Worm (Caenorhabditis elegans) whole organism, young adult: ENCODE data around the gene B0244.7.

Experiments
- B0019.2 ChIP-seq: fragments of 200-800 bp; sonication (Bioruptor generic); conservative IDR thresholded peaks from 2 replicates; pipeline ENCODE4 v1.3.6; 2022; ENCODE audit warnings: missing genetic modification reagents, missing genetic modification characterization, missing compliant biosample characterization
- B0336.3 ChIP-seq: fragments of 200-800 bp; sonication (Bioruptor generic); IDR thresholded peaks from 2 replicates; pipeline ENCODE4 v1.3.6; 2022; ENCODE audit warnings: missing genetic modification characterization, missing compliant biosample characterization
- F10E7.11 ChIP-seq: sonication (generic microtip); optimal IDR thresholded peaks from 2 replicates; lab custom pipeline; 2017; ENCODE audit warnings: mild to moderate bottlenecking, missing genetic modification characterization, moderate library complexity, missing compliant biosample characterization
- F23B12.7 ChIP-seq: sonication (generic microtip); optimal IDR thresholded peaks from 2 replicates; lab custom pipeline; 2017; ENCODE audit warnings: missing genetic modification characterization, mild to moderate bottlenecking, missing compliant biosample characterization, antibody characterized with exemption, moderate library complexity; ENCODE audit not compliant: insufficient read depth
- F33H1.4 ChIP-seq: fragments of 200-800 bp; sonication (Bioruptor generic); IDR thresholded peaks from 2 replicates; pipeline ENCODE4 v1.3.6; 2022; ENCODE audit warnings: missing genetic modification reagents, missing genetic modification characterization, missing compliant biosample characterization
- F49E8.2 ChIP-seq: sonication (generic microtip); optimal IDR thresholded peaks from 3 replicates; lab custom pipeline; 2017; ENCODE audit warnings: missing genetic modification characterization, mild to moderate bottlenecking, missing compliant biosample characterization, antibody characterized with exemption, moderate library complexity; ENCODE audit not compliant: insufficient read depth
- F57A8.1 ChIP-seq: fragments of 200-800 bp; sonication (Bioruptor generic); optimal IDR thresholded peaks from 2 replicates; lab custom pipeline; 2018; ENCODE audit warnings: mild to moderate bottlenecking, missing genetic modification characterization, moderate library complexity, missing compliant biosample characterization
- T26A5.8 ChIP-seq: sonication (generic microtip); optimal IDR thresholded peaks from 2 replicates; lab custom pipeline; 2016; ENCODE audit warnings: missing genetic modification characterization, missing compliant biosample characterization
- Y53F4B.3 ChIP-seq: fragments of 200-800 bp; sonication (Bioruptor generic); IDR thresholded peaks from 2 replicates; pipeline ENCODE4 v1.3.6; 2022; ENCODE audit warnings: missing genetic modification reagents, missing genetic modification characterization, missing compliant biosample characterization
- Y53G8AR.9 ChIP-seq: fragments of 200-800 bp; sonication (Bioruptor generic); conservative IDR thresholded peaks from 2 replicates; pipeline ENCODE4 v1.3.6; 2022; ENCODE audit warnings: missing genetic modification reagents, missing genetic modification characterization, missing compliant biosample characterization
- Y67H2A.10 ChIP-seq: fragments of 200-800 bp; sonication (Bioruptor generic); conservative IDR thresholded peaks from 2 replicates; pipeline ENCODE4 v1.3.6; 2022; ENCODE audit warnings: missing genetic modification reagents, missing genetic modification characterization, missing compliant biosample characterization
- Y95B8A.8 ChIP-seq: fragments of 200-800 bp; sonication (Bioruptor generic); IDR thresholded peaks from 2 replicates; pipeline ENCODE4 v1.3.6; 2022; ENCODE audit warnings: missing genetic modification reagents, missing genetic modification characterization, missing compliant biosample characterization
- ama-1 ChIP-seq, 3 experiments: fragments of 150-350 bp in 1 of 3; sonication (generic microtip) in 2 of 3; optimal IDR thresholded peaks; 2 replicates each; lab custom pipeline; 2014 to 2018; ENCODE audit warnings: missing biosample characterization in 2 of 3, missing genetic modification characterization in 2 of 3, missing genetic modification reagents in 2 of 3
- athp-1 ChIP-seq: sonication (generic microtip); optimal IDR thresholded peaks from 2 replicates; lab custom pipeline; 2017; ENCODE audit warnings: mild to moderate bottlenecking, missing genetic modification characterization, missing compliant biosample characterization
- attf-6 ChIP-seq: fragments of 200-800 bp; sonication (Bioruptor generic); IDR thresholded peaks from 2 replicates; pipeline ENCODE4 v1.3.6; 2022; ENCODE audit warnings: missing genetic modification reagents, missing genetic modification characterization, missing compliant biosample characterization
- ccch-3 ChIP-seq: fragments of 200-800 bp; sonication (Bioruptor generic); optimal IDR thresholded peaks from 2 replicates; lab custom pipeline; 2018; ENCODE audit warnings: mild to moderate bottlenecking, missing genetic modification characterization, missing compliant biosample characterization
- dox-1 ChIP-seq: fragments of 200-800 bp; sonication (Bioruptor generic); IDR thresholded peaks from 2 replicates; pipeline ENCODE4 v1.3.6; 2022; ENCODE audit warnings: missing genetic modification reagents, missing genetic modification characterization, missing compliant biosample characterization
- ets-4 ChIP-seq: fragments of 200-800 bp; sonication (Bioruptor generic); optimal IDR thresholded peaks from 2 replicates; lab custom pipeline; 2018; ENCODE audit warnings: mild to moderate bottlenecking, missing genetic modification characterization, missing compliant biosample characterization
- hlh-12 ChIP-seq: sonication (generic microtip); optimal IDR thresholded peaks from 2 replicates; lab custom pipeline; 2016; ENCODE audit warnings: missing genetic modification characterization, missing compliant biosample characterization
- hlh-26 ChIP-seq: fragments of 200-800 bp; sonication (Bioruptor generic); conservative IDR thresholded peaks from 2 replicates; pipeline ENCODE4 v1.3.6; 2022; ENCODE audit warnings: missing genetic modification reagents, missing genetic modification characterization, missing compliant biosample characterization
- hmg-1.2 ChIP-seq: fragments of 200-800 bp; sonication (Bioruptor generic); IDR thresholded peaks from 2 replicates; pipeline ENCODE4 v1.3.6; 2022; ENCODE audit warnings: missing genetic modification reagents, missing genetic modification characterization, missing compliant biosample characterization
- lin-35 ChIP-seq, 3 experiments: fragments of 150-350 bp in 2 of 3; sonication (generic microtip) in 1 of 3; optimal IDR thresholded peaks; 2 replicates each; lab custom pipeline; 2014 to 2018; ENCODE audit warnings: missing biosample characterization in 3 of 3, missing genetic modification characterization in 3 of 3, missing genetic modification reagents in 3 of 3
- lir-1 ChIP-seq: fragments of 200-800 bp; sonication (Bioruptor generic); conservative IDR thresholded peaks from 2 replicates; pipeline ENCODE4 v1.3.6; 2022; ENCODE audit warnings: missing genetic modification reagents, missing genetic modification characterization, missing compliant biosample characterization
- lsl-1 ChIP-seq: fragments of 200-800 bp; sonication (Bioruptor generic); optimal IDR thresholded peaks from 2 replicates; lab custom pipeline; 2018; ENCODE audit warnings: mild to moderate bottlenecking, missing genetic modification characterization, moderate library complexity, missing compliant biosample characterization
- lsy-27 ChIP-seq: sonication (generic microtip); optimal IDR thresholded peaks from 2 replicates; lab custom pipeline; 2017; ENCODE audit warnings: missing genetic modification characterization, mild to moderate bottlenecking, missing compliant biosample characterization, antibody characterized with exemption, missing genotype, borderline replicate concordance; ENCODE audit not compliant: insufficient read depth
- madf-3 ChIP-seq: fragments of 200-800 bp; sonication (Bioruptor generic); IDR thresholded peaks from 2 replicates; pipeline ENCODE4 v1.3.6; 2022; ENCODE audit warnings: missing genetic modification reagents, missing genetic modification characterization, missing compliant biosample characterization
- madf-8 ChIP-seq: fragments of 200-800 bp; sonication (Bioruptor generic); conservative IDR thresholded peaks from 2 replicates; pipeline ENCODE4 v1.3.6; 2022; ENCODE audit warnings: missing genetic modification reagents, missing genetic modification characterization, missing compliant biosample characterization
- mcd-1 ChIP-seq: fragments of 200-800 bp; sonication (Bioruptor generic); IDR thresholded peaks from 2 replicates; pipeline ENCODE4 v1.3.6; 2022; ENCODE audit warnings: missing genetic modification reagents, missing genetic modification characterization, missing compliant biosample characterization
- nfyb-1 ChIP-seq: fragments of 200-800 bp; sonication (Bioruptor generic); IDR thresholded peaks from 2 replicates; pipeline ENCODE4 v1.3.6; 2022; ENCODE audit warnings: missing genetic modification reagents, missing genetic modification characterization, missing compliant biosample characterization
- nhr-27 ChIP-seq: fragments of 200-800 bp; sonication (Bioruptor generic); optimal IDR thresholded peaks from 2 replicates; lab custom pipeline; 2018; ENCODE audit warnings: mild to moderate bottlenecking, missing genetic modification characterization, moderate library complexity, missing compliant biosample characterization
- pbrm-1 ChIP-seq: fragments of 200-800 bp; sonication (Bioruptor generic); IDR thresholded peaks from 2 replicates; pipeline ENCODE4 v1.3.6; 2022; ENCODE audit warnings: missing genetic modification reagents, missing genetic modification characterization, missing compliant biosample characterization
- pha-4 ChIP-seq: fragments of 150-350 bp; sonication (generic microtip); optimal IDR thresholded peaks from 2 replicates; lab custom pipeline; 2014; ENCODE audit warnings: missing biosample characterization, missing genetic modification reagents, missing genetic modification characterization
- rcor-1 ChIP-seq: fragments of 200-800 bp; sonication (Bioruptor generic); IDR thresholded peaks from 2 replicates; pipeline ENCODE4 v1.3.6; 2022; ENCODE audit warnings: missing genetic modification reagents, missing genetic modification characterization, missing compliant biosample characterization
- rec-8 ChIP-seq, 2 experiments: sonication (generic microtip); optimal IDR thresholded peaks; 2 replicates each; lab custom pipeline; 2016; ENCODE audit warnings: mild to moderate bottlenecking in 2 of 2, missing genetic modification characterization in 2 of 2, missing genetic modification reagents in 2 of 2, missing genotype in 2 of 2, missing biosample characterization in 1 of 2, missing compliant biosample characterization in 1 of 2, moderate library complexity in 1 of 2
- repo-1 ChIP-seq: sonication (generic microtip); optimal IDR thresholded peaks from 2 replicates; lab custom pipeline; 2017; ENCODE audit warnings: mild to moderate bottlenecking, missing genetic modification characterization, missing compliant biosample characterization
- snpc-3.4 ChIP-seq: sonication (generic microtip); optimal IDR thresholded peaks from 2 replicates; lab custom pipeline; 2017; ENCODE audit warnings: missing genetic modification characterization, mild to moderate bottlenecking, missing compliant biosample characterization, antibody characterized with exemption, moderate library complexity, missing genotype, missing genetic modification reagents
- snpc-4 ChIP-seq, 5 experiments: fragments of 150-350 bp in 1 of 5; sonication (generic microtip) in 4 of 5; optimal IDR thresholded peaks; 2 replicates each; lab custom pipeline; 2014 to 2018; ENCODE audit warnings: missing genetic modification characterization in 5 of 5, missing biosample characterization in 3 of 5, antibody characterized with exemption in 2 of 5, mild to moderate bottlenecking in 2 of 5, missing compliant biosample characterization in 2 of 5, missing genotype in 2 of 5, moderate library complexity in 2 of 5, missing genetic modification reagents in 1 of 5
- tbx-9 ChIP-seq: sonication (generic microtip); optimal IDR thresholded peaks from 2 replicates; lab custom pipeline; 2016; ENCODE audit warnings: borderline replicate concordance, missing genetic modification characterization, inconsistent platforms, missing compliant biosample characterization
- tlf-1 ChIP-seq: fragments of 200-800 bp; sonication (Bioruptor generic); optimal IDR thresholded peaks from 2 replicates; lab custom pipeline; 2018; ENCODE audit warnings: mild to moderate bottlenecking, missing genetic modification characterization, missing compliant biosample characterization
- unc-130 ChIP-seq: sonication (generic microtip); optimal IDR thresholded peaks from 2 replicates; lab custom pipeline; 2016; ENCODE audit warnings: missing genetic modification reagents, missing genetic modification characterization, missing compliant biosample characterization
- zfh-2 ChIP-seq: fragments of 200-800 bp; sonication (Bioruptor generic); conservative IDR thresholded peaks from 2 replicates; pipeline ENCODE4 v1.3.6; 2022; ENCODE audit warnings: missing genetic modification reagents, missing genetic modification characterization, missing compliant biosample characterization
- ztf-18 ChIP-seq: sonication (generic microtip); optimal IDR thresholded peaks from 2 replicates; lab custom pipeline; 2016; ENCODE audit warnings: missing genotype, mild to moderate bottlenecking, missing genetic modification characterization, missing compliant biosample characterization
- ztf-28 ChIP-seq: fragments of 200-800 bp; sonication (Bioruptor generic); IDR thresholded peaks from 2 replicates; pipeline ENCODE4 v1.3.6; 2022; ENCODE audit warnings: missing genetic modification reagents, missing genetic modification characterization, missing compliant biosample characterization
- ztf-3 ChIP-seq: fragments of 200-800 bp; sonication (Bioruptor generic); optimal IDR thresholded peaks from 2 replicates; lab custom pipeline; 2018; ENCODE audit warnings: mild to moderate bottlenecking, missing genetic modification characterization, missing compliant biosample characterization

The B0244.7 gene

DNA sequence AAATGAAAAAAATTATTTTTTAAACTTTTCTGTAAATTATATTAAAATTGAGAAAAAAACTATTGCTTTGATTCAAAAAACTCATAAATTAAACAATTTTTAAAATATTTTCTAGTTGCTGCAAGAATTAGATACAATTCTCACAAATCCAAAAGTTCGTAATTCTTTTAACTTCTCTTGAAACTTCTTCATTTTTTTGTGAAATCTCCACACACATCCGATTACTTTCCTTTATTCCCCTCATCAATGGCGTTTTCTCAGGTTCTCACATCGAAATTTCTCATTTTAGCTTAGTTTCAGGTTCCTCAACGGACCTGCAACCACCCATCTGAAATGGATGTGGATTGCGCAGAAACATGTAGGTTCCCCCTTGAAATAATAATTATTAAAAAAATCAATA is 8.8 kb upstream of the B0244.7 start, which contains the start of gene wrm-1:
Gene wrm-1, plus strand, starts transcription at position 301 of the 400 bp plus-strand sequence.
- TF ChIP-seq ets-4 (GFP tag; lab: Kevin White, UChicago) (no peak), nfyb-1 (GFP tag; lab: Robert Waterston, UW) (no peak), F57A8.1 (GFP tag; lab: Kevin White, UChicago) (no peak)

DNA sequence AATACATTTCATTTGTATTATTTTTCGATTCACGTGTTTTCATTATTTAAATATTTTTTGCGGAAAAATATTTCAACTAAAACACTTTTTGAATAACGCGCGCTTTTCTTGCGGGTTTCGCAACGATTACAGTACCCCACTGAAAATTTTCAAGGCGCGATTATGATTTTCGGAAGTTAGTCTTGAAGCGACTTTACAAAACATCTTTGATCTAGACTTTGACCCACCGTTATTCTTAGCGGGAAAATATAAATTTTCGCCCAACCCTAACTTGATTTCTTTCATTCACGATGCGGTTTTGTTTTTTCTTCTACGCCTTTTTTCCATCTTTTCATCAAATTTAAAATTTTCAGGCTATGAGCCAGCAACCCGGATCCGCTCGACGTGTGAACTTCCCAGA is 3.5 kb upstream of the B0244.7 start, which contains the start of gene egg-1:
Gene egg-1, plus strand, starts transcription at position 354 of the 400 bp plus-strand sequence.
- TF ChIP-seq tlf-1 (GFP tag; lab: Kevin White, UChicago) (peak; percentile 90), lir-1 (GFP tag; lab: Robert Waterston, UW) (peak; percentile 52; the same call in 1 of the 2 replicates), unc-130 (peak; percentile 75), pbrm-1 (GFP tag; lab: Robert Waterston, UW) (peak; percentile 67), lsl-1 (GFP tag; lab: Kevin White, UChicago) (peak; percentile 98), F23B12.7 (tag; lab: Kevin White, UChicago) (peak; percentile 75), athp-1 (tag; lab: Kevin White, UChicago) (peak; percentile 63), snpc-4 (GFP tag; optimal IDR thresholded peaks at IDR 0.05; lab: Kevin White, UChicago) (peak; percentile 40), snpc-4 (tag; optimal IDR thresholded peaks at IDR 0.05; lab: Kevin White, UChicago) (peak in 3 of 4 experiments; percentile 8 to 60 (median 59)), ztf-3 (GFP tag; lab: Kevin White, UChicago) (no peak), B0336.3 (GFP tag; lab: Robert Waterston, UW) (peak; percentile 78), F10E7.11 (no peak), F33H1.4 (GFP tag; lab: Robert Waterston, UW) (peak; percentile 98), hlh-26 (no peak), Y53G8AR.9 (GFP tag; lab: Robert Waterston, UW) (peak; percentile 44; the same call in 1 of the 2 replicates), repo-1 (tag; lab: Kevin White, UChicago) (peak; percentile 12), lin-35 (GFP tag; optimal IDR thresholded peaks at IDR 0.05; lab: Kevin White, UChicago) (peak in 2 of 3 experiments; percentile 51 to 62), lsy-27 (no peak), rcor-1 (GFP tag; lab: Robert Waterston, UW) (peak; percentile 83), Y67H2A.10 (GFP tag; lab: Robert Waterston, UW) (no peak), T26A5.8 (tag; lab: Kevin White, UChicago) (no peak), ztf-28 (GFP tag; lab: Robert Waterston, UW) (0 out of 2 replicates have a peak, but pooled peaks have one; percentile 58), nhr-27 (tag; lab: Kevin White, UChicago) (no peak), Y95B8A.8 (GFP tag; lab: Robert Waterston, UW) (peak; percentile 93), dox-1 (GFP tag; lab: Robert Waterston, UW) (peak; percentile 87), F49E8.2 (peak; percentile 92), hlh-12 (tag; lab: Kevin White, UChicago) (no peak), attf-6 (0 out of 2 replicates have a peak, but pooled peaks have one; percentile 21), hmg-1.2 (GFP tag; lab: Robert Waterston, UW) (peak; percentile 61), zfh-2 (GFP tag; lab: Robert Waterston, UW) (no peak), tbx-9 (no peak), pha-4 (tag; lab: Kevin White, UChicago) (no peak), ccch-3 (GFP tag; lab: Kevin White, UChicago) (no peak), snpc-3.4 (tag; lab: Kevin White, UChicago) (peak; percentile 93), madf-3 (peak; percentile 83), ztf-18 (peak; percentile 74), madf-8 (GFP tag; lab: Robert Waterston, UW) (peak; percentile 95), ama-1 (optimal IDR thresholded peaks at IDR 0.05; lab: Kevin White, UChicago) (no peak), ama-1 (GFP tag; optimal IDR thresholded peaks at IDR 0.05; lab: Kevin White, UChicago) (no peak), rec-8 (tag; optimal IDR thresholded peaks at IDR 0.05; lab: Kevin White, UChicago) (no peak), B0019.2 (GFP tag; lab: Robert Waterston, UW) (peak; percentile 78), Y53F4B.3 (0 out of 2 replicates have a peak, but pooled peaks have one; percentile 17), mcd-1 (GFP tag; lab: Robert Waterston, UW) (peak; percentile 72)
